Worm (Caenorhabditis elegans) whole organism, L3 larva: ENCODE data around the gene snpc-1.2.

ENCODE experiments used
- egl-27 ChIP-seq: sonication (generic microtip); optimal IDR thresholded peaks from 4 replicates; lab custom pipeline; 2017; ENCODE audit warnings: missing biosample characterization, missing genetic modification reagents, missing genetic modification characterization
- lin-15B ChIP-seq: fragments of 150-350 bp; optimal IDR thresholded peaks from 2 replicates; lab custom pipeline; 2014; ENCODE audit warnings: missing biosample characterization, missing genetic modification characterization
- lsy-12 ChIP-seq: sonication (generic microtip); optimal IDR thresholded peaks from 2 replicates; lab custom pipeline; 2016; ENCODE audit warnings: mild to moderate bottlenecking, missing genetic modification characterization, missing compliant biosample characterization
- nhr-12 ChIP-seq: fragments of 150-350 bp; optimal IDR thresholded peaks from 2 replicates; lab custom pipeline; 2014; ENCODE audit warnings: missing biosample characterization, missing genetic modification characterization
- nhr-76 ChIP-seq: fragments of 150-350 bp; sonication (generic microtip); optimal IDR thresholded peaks from 5 replicates; lab custom pipeline; 2014; ENCODE audit warnings: missing biosample characterization, missing genetic modification characterization
- nhr-77 ChIP-seq: fragments of 150-350 bp; optimal IDR thresholded peaks from 2 replicates; lab custom pipeline; 2014; ENCODE audit warnings: missing biosample characterization, missing genetic modification characterization
- skn-1 ChIP-seq: fragments of 150-350 bp; optimal IDR thresholded peaks from 2 replicates; lab custom pipeline; 2014; ENCODE audit warnings: missing biosample characterization, missing genetic modification characterization
- tbx-2 ChIP-seq: sonication (generic microtip); optimal IDR thresholded peaks from 2 replicates; lab custom pipeline; 2016; ENCODE audit warnings: mild to moderate bottlenecking, missing genetic modification characterization, missing compliant biosample characterization
- unc-39 ChIP-seq: sonication (generic microtip); optimal IDR thresholded peaks from 4 replicates; lab custom pipeline; 2017; ENCODE audit warnings: missing biosample characterization, missing genetic modification characterization
- zag-1 ChIP-seq: fragments of 150-350 bp; optimal IDR thresholded peaks from 2 replicates; lab custom pipeline; 2014; ENCODE audit warnings: missing biosample characterization, missing genetic modification characterization
- ztf-4 ChIP-seq: fragments of 150-350 bp; optimal IDR thresholded peaks from 2 replicates; lab custom pipeline; 2014; ENCODE audit warnings: missing biosample characterization, missing genetic modification characterization

- TF ChIP-seq unc-39 (tag; lab: Kevin White, UChicago), result no peak
- TF ChIP-seq skn-1 (tag; lab: Kevin White, UChicago), result no peak
- TF ChIP-seq nhr-77 (tag; lab: Kevin White, UChicago), result no peak
- TF ChIP-seq tbx-2 (tag; lab: Kevin White, UChicago), result no peak
- TF ChIP-seq ztf-4, result no peak
- no peak for TF ChIP-seq egl-27 (tag; lab: Kevin White, UChicago)
- no peak for TF ChIP-seq lin-15B (tag; lab: Kevin White, UChicago)
- no peak for TF ChIP-seq nhr-12 (tag; lab: Kevin White, UChicago)
- TF ChIP-seq zag-1 (tag; lab: Kevin White, UChicago), result no peak
- TF ChIP-seq nhr-76 (tag; lab: Kevin White, UChicago), result no peak
- TF ChIP-seq lsy-12, result no peak
Observed at ce11 chrIII:13131220-13131619, 38.1 kb downstream of the snpc-1.2 start.
